Fruit fly (Drosophila melanogaster): ENCODE results near the gene CG4301.

- TF ChIP-seq Sp1 (GFP tag; optimal IDR thresholded peaks at IDR 0.05) (no peak), pan (optimal IDR thresholded peaks at IDR 0.05) (no peak)
Observed at dm6 chrX:16425145-16425544, 19.8 kb downstream of the CG4301 start.
